Worm (Caenorhabditis elegans) whole organism, young adult: Measurements from ENCODE around the gene C18H7.6.

ENCODE experiments used
- ceh-27 ChIP-seq: fragments of 200-800 bp; sonication (Bioruptor generic); optimal IDR thresholded peaks from 2 replicates; lab custom pipeline; 2018; ENCODE audit warnings: mild to moderate bottlenecking, missing genetic modification characterization, moderate library complexity, missing compliant biosample characterization
- hmg-20 ChIP-seq: fragments of 200-800 bp; sonication (Bioruptor generic); IDR thresholded peaks from 2 replicates; pipeline ENCODE4 v1.3.6; 2022; ENCODE audit warnings: missing genetic modification reagents, missing genetic modification characterization, missing compliant biosample characterization

- no peak for TF ChIP-seq ceh-27 (GFP tag; lab: Kevin White, UChicago)
- TF ChIP-seq hmg-20 (GFP tag; lab: Robert Waterston, UW), result no peak
These were observed 10.2 kb downstream of the C18H7.6 start, which contains the start of gene F56A11.6 for ce11 chrIV:582130-582529.
